Worm (Caenorhabditis elegans) whole organism, L1 larva: Measurements from ENCODE around the gene ced-2.

Experiments
- ama-1 ChIP-seq: fragments of 150-350 bp; optimal IDR thresholded peaks from 2 replicates; lab custom pipeline; 2014
- ceh-82 ChIP-seq, 3 experiments: fragments of 150-350 bp in 1 of 3; sonication (generic microtip) in 2 of 3; optimal IDR thresholded peaks; 2 replicates each; lab custom pipeline; 2014 to 2017; ENCODE audit warnings: missing biosample characterization in 3 of 3, missing genetic modification characterization in 3 of 3
- egl-27 ChIP-seq, 2 experiments: fragments of 150-350 bp in 1 of 2; sonication (generic microtip); optimal IDR thresholded peaks; 3 replicates each; lab custom pipeline; 2017 to 2018; ENCODE audit warnings: missing biosample characterization in 2 of 2, missing genetic modification characterization in 2 of 2, missing genetic modification reagents in 2 of 2
- elt-3 ChIP-seq, 6 experiments: fragments of 150-350 bp in 1 of 6; sonication (generic microtip); optimal IDR thresholded peaks; 2 replicates each; lab custom pipeline; 2017 to 2018; ENCODE audit warnings: missing biosample characterization in 6 of 6, missing genetic modification characterization in 6 of 6, inconsistent platforms in 1 of 6
- lin-13 ChIP-seq: fragments of 150-350 bp; optimal IDR thresholded peaks from 2 replicates; lab custom pipeline; 2014; ENCODE audit warnings: missing biosample characterization, missing genetic modification reagents, missing genetic modification characterization
- lsy-2 ChIP-seq, 2 experiments: fragments of 150-350 bp; optimal IDR thresholded peaks; 2 replicates each; lab custom pipeline; 2014; ENCODE audit warnings: missing biosample characterization in 2 of 2, missing genetic modification characterization in 2 of 2
- nhr-11 ChIP-seq: fragments of 150-350 bp; optimal IDR thresholded peaks from 2 replicates; lab custom pipeline; 2014; ENCODE audit warnings: missing biosample characterization, missing genetic modification characterization
- nhr-76 ChIP-seq: sonication (generic microtip); optimal IDR thresholded peaks from 2 replicates; lab custom pipeline; 2017; ENCODE audit warnings: missing biosample characterization, missing genetic modification characterization
- unc-130 ChIP-seq: fragments of 150-350 bp; optimal IDR thresholded peaks from 2 replicates; lab custom pipeline; 2017; ENCODE audit warnings: missing biosample characterization, missing genetic modification characterization, inconsistent platforms

DNA sequence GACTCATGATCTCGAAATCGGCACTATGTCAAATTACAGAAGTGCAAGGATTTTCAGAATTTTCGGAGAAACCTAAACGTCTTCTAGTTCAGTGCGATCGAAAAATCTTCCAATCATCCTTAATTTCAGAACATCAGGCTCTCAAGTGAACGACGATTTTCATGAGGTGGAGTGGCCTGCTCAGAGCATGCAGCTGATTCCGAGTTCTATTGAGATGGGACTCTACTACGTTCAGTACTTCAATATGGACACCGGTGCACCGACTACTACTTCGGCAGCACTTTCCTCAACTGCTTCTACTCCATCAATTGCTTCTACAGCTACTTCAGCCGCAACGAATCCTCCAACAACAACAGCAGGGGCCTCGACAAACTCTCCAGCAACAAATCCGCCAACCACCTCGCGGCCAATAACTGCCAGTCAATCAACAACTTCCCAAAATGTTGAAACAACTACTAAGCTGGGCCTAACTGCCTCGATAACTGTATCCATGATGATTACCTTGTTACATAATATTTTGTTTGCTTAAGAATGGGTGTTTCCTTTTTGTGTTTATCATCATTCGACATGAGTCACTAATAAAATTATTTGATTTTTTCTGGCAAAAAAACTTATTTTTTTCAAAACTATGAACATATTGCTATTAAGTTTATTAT is 33.5 kb upstream of the ced-2 start, which contains the start of gene Y41D4B.15:
- no peak for TF ChIP-seq egl-27 (tag; optimal IDR thresholded peaks at IDR 0.05; lab: Kevin White, UChicago)
- no peak for TF ChIP-seq nhr-11 (tag; lab: Kevin White, UChicago)
- no peak for TF ChIP-seq ama-1
- no peak for TF ChIP-seq lin-13 (GFP tag; lab: Kevin White, UChicago)
- TF ChIP-seq lsy-2 (tag; optimal IDR thresholded peaks at IDR 0.05; lab: Kevin White, UChicago): no peak
- no peak for TF ChIP-seq unc-130 (tag; lab: Kevin White, UChicago)
- TF ChIP-seq ceh-82 (tag; optimal IDR thresholded peaks at IDR 0.05; lab: Kevin White, UChicago): no peak
- TF ChIP-seq nhr-76: no peak
- no peak for TF ChIP-seq elt-3 (tag; optimal IDR thresholded peaks at IDR 0.05; lab: Kevin White, UChicago)
